Worm (Caenorhabditis elegans): ENCODE measurements around the gene tba-9.

Gene tba-9

ce11 chrX:3235358-3235816 lies 17.2 kb upstream of the tba-9 start, which contains the start of gene F28B4.3 (continued):
- no peak for TF ChIP-seq aly-2 (tag; optimal IDR thresholded peaks at IDR 0.05)
- TF ChIP-seq dmd-8 (GFP tag; IDR thresholded peaks at IDR 0.05): no peak
- TF ChIP-seq gei-8 (GFP tag; optimal IDR thresholded peaks at IDR 0.05): no peak
- no peak for TF ChIP-seq lin-29 (GFP tag; IDR thresholded peaks at IDR 0.05)
- TF ChIP-seq lim-7 (GFP tag; IDR thresholded peaks at IDR 0.05): no peak
- no peak for TF ChIP-seq T20F7.1 (GFP tag; optimal IDR thresholded peaks at IDR 0.05)
- TF ChIP-seq nhr-42 (GFP tag; IDR thresholded peaks at IDR 0.05): no peak
- TF ChIP-seq ztf-7 (tag; optimal IDR thresholded peaks at IDR 0.05): no peak
- no peak for TF ChIP-seq zip-11 (GFP tag; IDR thresholded peaks at IDR 0.05)
- TF ChIP-seq F26F4.8 (GFP tag; conservative IDR thresholded peaks at IDR 0.05): no peak
- TF ChIP-seq nhr-6 (tag; optimal IDR thresholded peaks at IDR 0.05): no peak
- TF ChIP-seq egl-27 (tag; optimal IDR thresholded peaks at IDR 0.05): no peak
- no peak for TF ChIP-seq lin-15B (tag; optimal IDR thresholded peaks at IDR 0.05)
- no peak for TF ChIP-seq tag-97 (GFP tag; IDR thresholded peaks at IDR 0.05)
- TF ChIP-seq arid-1 (GFP tag; conservative IDR thresholded peaks at IDR 0.05): no peak
- no peak for TF ChIP-seq nhr-111 (GFP tag; optimal IDR thresholded peaks at IDR 0.05)
- no peak for TF ChIP-seq mdl-1 (tag; optimal IDR thresholded peaks at IDR 0.05)
- TF ChIP-seq duxl-1 (tag; optimal IDR thresholded peaks at IDR 0.05; ENCODE audit: poor library complexity): peak; percentile 3
- no peak for TF ChIP-seq ZK546.5 (tag; optimal IDR thresholded peaks at IDR 0.05)
- TF ChIP-seq dmd-6 (GFP tag; IDR thresholded peaks at IDR 0.05): peak; percentile 73
- TF ChIP-seq nhr-41 (GFP tag; IDR thresholded peaks at IDR 0.05): no peak
- no peak for TF ChIP-seq fos-1 (tag; optimal IDR thresholded peaks at IDR 0.05)
- TF ChIP-seq mxl-2 (GFP tag; conservative IDR thresholded peaks at IDR 0.05): no peak

ce11 chrX:3243614-3244013 lies 9.0 kb upstream of the tba-9 start, which contains the start of gene irg-7:
TSS of gene irg-7 (minus strand) at chrX:3243636.
- TF ChIP-seq zfp-2 (tag; optimal IDR thresholded peaks at IDR 0.05) (no peak), dmd-8 (GFP tag; IDR thresholded peaks at IDR 0.05) (no peak), dmd-9 (GFP tag; IDR thresholded peaks at IDR 0.05) (no peak), T20F7.1 (GFP tag; optimal IDR thresholded peaks at IDR 0.05) (no peak), nhr-48 (tag; optimal IDR thresholded peaks at IDR 0.05) (no peak), daf-16 (GFP tag; optimal IDR thresholded peaks at IDR 0.05) (no peak), daf-16 (tag; optimal IDR thresholded peaks at IDR 0.05) (peak; percentile 67), nhr-11 (tag; optimal IDR thresholded peaks at IDR 0.05) (no peak), egl-27 (tag; optimal IDR thresholded peaks at IDR 0.05) (no peak), T26A8.4 (GFP tag; IDR thresholded peaks at IDR 0.05) (no peak), F26F4.8 (GFP tag; conservative IDR thresholded peaks at IDR 0.05) (no peak), ceh-62 (tag; optimal IDR thresholded peaks at IDR 0.05) (no peak), lir-3 (tag; optimal IDR thresholded peaks at IDR 0.05) (no peak), rbr-2 (tag; optimal IDR thresholded peaks at IDR 0.05) (no peak), nhr-237 (tag; optimal IDR thresholded peaks at IDR 0.05) (no peak), hmg-1.1 (GFP tag; IDR thresholded peaks at IDR 0.05) (no peak), nhr-28 (tag; optimal IDR thresholded peaks at IDR 0.05) (peak; percentile 65), ama-1 (optimal IDR thresholded peaks at IDR 0.05) (no peak), zip-2 (tag; optimal IDR thresholded peaks at IDR 0.05) (no peak), daf-8 (GFP tag; IDR thresholded peaks at IDR 0.05) (no peak), ceh-20 (GFP tag; IDR thresholded peaks at IDR 0.05) (no peak), dmd-6 (GFP tag; IDR thresholded peaks at IDR 0.05) (peak; percentile 33; the same call in 1 of the 2 replicates), php-3 (GFP tag; IDR thresholded peaks at IDR 0.05) (peak; percentile 99), F10B5.3 (tag; optimal IDR thresholded peaks at IDR 0.05) (no peak), tag-97 (GFP tag; IDR thresholded peaks at IDR 0.05) (no peak), jun-1 (tag; optimal IDR thresholded peaks at IDR 0.05) (no peak), nhr-10 (tag; optimal IDR thresholded peaks at IDR 0.05) (no peak), R02D3.7 (tag; optimal IDR thresholded peaks at IDR 0.05) (no peak), sdz-12 (GFP tag; optimal IDR thresholded peaks at IDR 0.05) (no peak), dve-1 (tag; optimal IDR thresholded peaks at IDR 0.05; ENCODE audit: insufficient read depth) (peak; percentile 51), Y75B8A.6 (GFP tag; IDR thresholded peaks at IDR 0.05) (no peak), mdt-29 (GFP tag; IDR thresholded peaks at IDR 0.05) (no peak), fkh-10 (GFP tag; optimal IDR thresholded peaks at IDR 0.05) (no peak), mdl-1 (tag; optimal IDR thresholded peaks at IDR 0.05) (no peak), unc-39 (tag; optimal IDR thresholded peaks at IDR 0.05) (no peak), skn-1 (tag; optimal IDR thresholded peaks at IDR 0.05) (no peak), madf-9 (GFP tag; conservative IDR thresholded peaks at IDR 0.05) (no peak)

Measured in whole organism, L4 larva.